Fruit fly (Drosophila melanogaster): ENCODE results near the gene CG8031.
A peak's percentile ranks its signal among the peaks of the same experiment; 100 is the strongest.

Gene CG8031

dm6 chr3R:12960227-12960626 lies 50.9 kb downstream of the CG8031 start (continued):
- TF ChIP-seq CG15514 (GFP tag; optimal IDR thresholded peaks at IDR 0.05) = no peak
- 0 out of 2 replicates have a peak, but pooled peaks have one; percentile 5 for TF ChIP-seq CG10959 (GFP tag; IDR thresholded peaks at IDR 0.05)
- TF ChIP-seq ato (GFP tag; IDR thresholded peaks at IDR 0.05; ENCODE audit: partially characterized antibody) = no peak
- no peak for TF ChIP-seq Bdp1 (GFP tag; optimal IDR thresholded peaks at IDR 0.05)
- peak; percentile 62 for TF ChIP-seq exex (tag; optimal IDR thresholded peaks at IDR 0.05)
- peak; percentile 77; the same call in 1 of the 4 replicates for TF ChIP-seq chinmo (GFP tag; IDR thresholded peaks at IDR 0.05; ENCODE audit: partially characterized antibody)
- no peak for TF ChIP-seq CG8290 (GFP tag; optimal IDR thresholded peaks at IDR 0.05)
- TF ChIP-seq CG8290 (tag; optimal IDR thresholded peaks at IDR 0.05) = peak in 1 of 2 experiments; percentile 6
- no peak for TF ChIP-seq CG14441 (GFP tag; IDR thresholded peaks at IDR 0.05)
- TF ChIP-seq Atf3 (GFP tag; optimal IDR thresholded peaks at IDR 0.05) = no peak
- no peak for TF ChIP-seq ssp (GFP tag; IDR thresholded peaks at IDR 0.05)
- TF ChIP-seq sens-2 (GFP tag; IDR thresholded peaks at IDR 0.05) = 0 out of 2 replicates have a peak, but pooled peaks have one; percentile 29
- TF ChIP-seq Bteb2 (GFP tag; optimal IDR thresholded peaks at IDR 0.05) = no peak
- no peak for TF ChIP-seq zen2 (GFP tag; IDR thresholded peaks at IDR 0.05; ENCODE audit: partially characterized antibody)
- no peak for TF ChIP-seq CG7745 (tag; optimal IDR thresholded peaks at IDR 0.05)
- no peak for TF ChIP-seq ro (GFP tag; IDR thresholded peaks at IDR 0.05)
- TF ChIP-seq CG12104 (GFP tag; optimal IDR thresholded peaks at IDR 0.05) = no peak
- no peak for TF ChIP-seq fd3F (GFP tag; optimal IDR thresholded peaks at IDR 0.05)
- TF ChIP-seq grn (GFP tag; optimal IDR thresholded peaks at IDR 0.05) = peak; percentile 35
- no peak for TF ChIP-seq Dfd (GFP tag; optimal IDR thresholded peaks at IDR 0.05)
- no peak for TF ChIP-seq Asciz (GFP tag; optimal IDR thresholded peaks at IDR 0.05)
- TF ChIP-seq crol (GFP tag; IDR thresholded peaks at IDR 0.05) = no peak
- TF ChIP-seq CG30431 (GFP tag; optimal IDR thresholded peaks at IDR 0.05) = no peak
- TF ChIP-seq Ravus (GFP tag; IDR thresholded peaks at IDR 0.05) = no peak
- TF ChIP-seq CG7372 (GFP tag; IDR thresholded peaks at IDR 0.05) = no peak
- no peak for TF ChIP-seq CG17186 (GFP tag; optimal IDR thresholded peaks at IDR 0.05)
- TF ChIP-seq CG30403 (GFP tag; optimal IDR thresholded peaks at IDR 0.05) = no peak
- no peak for TF ChIP-seq tup (GFP tag; optimal IDR thresholded peaks at IDR 0.05)
- peak; percentile 65; the same call in 2 of the 3 replicates for TF ChIP-seq CG6175 (GFP tag; IDR thresholded peaks at IDR 0.05)
- TF ChIP-seq D19A (tag; optimal IDR thresholded peaks at IDR 0.05) = no peak
- no peak for TF ChIP-seq CG9215 (GFP tag; IDR thresholded peaks at IDR 0.05)
- no peak for TF ChIP-seq CrebB (tag; optimal IDR thresholded peaks at IDR 0.05)
- no peak for TF ChIP-seq Med (GFP tag)
- peak; percentile 46; the same call in 1 of the 2 replicates for TF ChIP-seq GATAe (GFP tag; conservative IDR thresholded peaks at IDR 0.05)
- no peak for TF ChIP-seq CG9932 (GFP tag; IDR thresholded peaks at IDR 0.05)
- no peak for TF ChIP-seq lov (optimal IDR thresholded peaks at IDR 0.05)
- no peak for TF ChIP-seq lov (GFP tag; IDR thresholded peaks at IDR 0.05)
- no peak for TF ChIP-seq ase (GFP tag; IDR thresholded peaks at IDR 0.05)
- no peak for TF ChIP-seq CG2889 (GFP tag; IDR thresholded peaks at IDR 0.05)
- peak; percentile 18 for TF ChIP-seq sens (GFP tag)
- TF ChIP-seq mirr (GFP tag; optimal IDR thresholded peaks at IDR 0.05) = peak; percentile 35
- TF ChIP-seq CHES-1-like (GFP tag; optimal IDR thresholded peaks at IDR 0.05) = no peak
- TF ChIP-seq CG6854 (GFP tag; optimal IDR thresholded peaks at IDR 0.05) = no peak
- TF ChIP-seq CG15696 (tag; optimal IDR thresholded peaks at IDR 0.05) = no peak
- no peak for TF ChIP-seq CG12659 (GFP tag; optimal IDR thresholded peaks at IDR 0.05)
- no peak for TF ChIP-seq Meics (GFP tag; optimal IDR thresholded peaks at IDR 0.05)
- TF ChIP-seq sc (optimal IDR thresholded peaks at IDR 0.05) = no peak
- TF ChIP-seq sc (GFP tag; optimal IDR thresholded peaks at IDR 0.05) = no peak
- no peak for TF ChIP-seq gsb (GFP tag; IDR thresholded peaks at IDR 0.05)
- no peak for TF ChIP-seq knrl (GFP tag; IDR thresholded peaks at IDR 0.05; ENCODE audit: partially characterized antibody)
- TF ChIP-seq sqz (GFP tag; optimal IDR thresholded peaks at IDR 0.05) = no peak
- no peak for TF ChIP-seq CG31441 (GFP tag; IDR thresholded peaks at IDR 0.05)
- no peak for TF ChIP-seq CG31365 (tag; optimal IDR thresholded peaks at IDR 0.05)
